Fruit fly (Drosophila melanogaster): ENCODE results near the gene CG14664.

DNA sequence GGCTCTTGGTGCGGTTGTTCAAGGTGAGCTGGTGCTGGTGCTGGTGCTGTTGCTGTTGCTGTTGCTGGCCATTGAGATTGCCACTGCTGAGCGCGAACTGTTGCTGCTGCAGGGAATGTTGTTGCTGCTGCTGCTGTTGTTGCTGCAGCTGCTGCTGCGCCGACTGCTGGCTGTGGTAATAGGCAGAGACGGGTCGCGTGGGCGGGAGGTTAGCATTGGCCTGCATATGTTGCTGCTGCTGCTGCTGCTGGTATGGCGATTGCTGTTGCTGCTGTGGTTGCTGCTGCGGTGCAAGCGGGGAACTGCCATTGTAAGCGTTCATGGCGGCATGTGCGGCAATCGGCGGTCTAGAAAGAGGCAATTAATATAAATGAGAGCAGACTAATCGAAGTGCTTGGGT is 48.0 kb upstream of the CG14664 start:
- no peak for TF ChIP-seq Abd-B (GFP tag; optimal IDR thresholded peaks at IDR 0.05)
- TF ChIP-seq Hr78 (GFP tag; optimal IDR thresholded peaks at IDR 0.05), result no peak
- no peak for TF ChIP-seq Vsx2 (GFP tag; optimal IDR thresholded peaks at IDR 0.05; ENCODE audit: partially characterized antibody)
- no peak for TF ChIP-seq Sp1 (GFP tag; optimal IDR thresholded peaks at IDR 0.05)
- TF ChIP-seq woc (GFP tag; optimal IDR thresholded peaks at IDR 0.05), result no peak
- TF ChIP-seq pan (optimal IDR thresholded peaks at IDR 0.05), result no peak
- no peak for TF ChIP-seq CrebA (GFP tag; optimal IDR thresholded peaks at IDR 0.05; ENCODE audit: borderline replicate concordance)
- no peak for TF ChIP-seq Jra (GFP tag; optimal IDR thresholded peaks at IDR 0.05)

Data from whole organism, wandering third instar larva.